Worm (Caenorhabditis elegans) whole organism, young adult: ENCODE results near the gene R11E3.1.
A peak's percentile ranks its signal among the peaks of the same experiment; 100 is the strongest.

Experiments
- B0019.2 ChIP-seq: fragments of 200-800 bp; sonication (Bioruptor generic); conservative IDR thresholded peaks from 2 replicates; pipeline ENCODE4 v1.3.6; 2022; ENCODE audit warnings: missing genetic modification reagents, missing genetic modification characterization, missing compliant biosample characterization
- F33H1.4 ChIP-seq: fragments of 200-800 bp; sonication (Bioruptor generic); IDR thresholded peaks from 2 replicates; pipeline ENCODE4 v1.3.6; 2022; ENCODE audit warnings: missing genetic modification reagents, missing genetic modification characterization, missing compliant biosample characterization
- F49E8.2 ChIP-seq: sonication (generic microtip); optimal IDR thresholded peaks from 3 replicates; lab custom pipeline; 2017; ENCODE audit warnings: missing genetic modification characterization, mild to moderate bottlenecking, missing compliant biosample characterization, antibody characterized with exemption, moderate library complexity; ENCODE audit not compliant: insufficient read depth
- F57A8.1 ChIP-seq: fragments of 200-800 bp; sonication (Bioruptor generic); optimal IDR thresholded peaks from 2 replicates; lab custom pipeline; 2018; ENCODE audit warnings: mild to moderate bottlenecking, missing genetic modification characterization, moderate library complexity, missing compliant biosample characterization
- ama-1 ChIP-seq, 3 experiments: fragments of 150-350 bp in 1 of 3; sonication (generic microtip) in 2 of 3; optimal IDR thresholded peaks; 2 replicates each; lab custom pipeline; 2014 to 2018; ENCODE audit warnings: missing biosample characterization in 2 of 3, missing genetic modification characterization in 2 of 3, missing genetic modification reagents in 2 of 3
- aptf-3 ChIP-seq: fragments of 200-800 bp; sonication (Bioruptor generic); IDR thresholded peaks from 2 replicates; pipeline ENCODE4 v1.3.6; 2022; ENCODE audit warnings: missing genetic modification characterization, missing compliant biosample characterization
- atf-7 ChIP-seq: sonication (generic microtip); optimal IDR thresholded peaks from 2 replicates; lab custom pipeline; 2017; ENCODE audit warnings: mild to moderate bottlenecking, missing genetic modification characterization, missing compliant biosample characterization
- attf-6 ChIP-seq: fragments of 200-800 bp; sonication (Bioruptor generic); IDR thresholded peaks from 2 replicates; pipeline ENCODE4 v1.3.6; 2022; ENCODE audit warnings: missing genetic modification reagents, missing genetic modification characterization, missing compliant biosample characterization
- cebp-2 ChIP-seq: fragments of 200-800 bp; sonication (Bioruptor generic); IDR thresholded peaks from 2 replicates; pipeline ENCODE4 v1.3.6; 2022; ENCODE audit warnings: missing genetic modification characterization, missing compliant biosample characterization
- ceh-40 ChIP-seq: fragments of 200-800 bp; sonication (Bioruptor generic); IDR thresholded peaks from 2 replicates; pipeline ENCODE4 v1.3.6; 2022; ENCODE audit warnings: missing genetic modification characterization, missing compliant biosample characterization
- ceh-58 ChIP-seq: fragments of 200-800 bp; sonication (Bioruptor generic); IDR thresholded peaks from 2 replicates; pipeline ENCODE4 v1.3.6; 2022; ENCODE audit warnings: missing genetic modification characterization, missing compliant biosample characterization
- ceh-79 ChIP-seq: sonication (generic microtip); optimal IDR thresholded peaks from 2 replicates; lab custom pipeline; 2017; ENCODE audit warnings: mild to moderate bottlenecking, missing genetic modification characterization, missing compliant biosample characterization
- ceh-91 ChIP-seq: fragments of 200-800 bp; sonication (Bioruptor generic); IDR thresholded peaks from 2 replicates; pipeline ENCODE4 v1.3.6; 2022; ENCODE audit warnings: missing genetic modification reagents, missing genetic modification characterization, missing compliant biosample characterization
- egl-18 ChIP-seq: fragments of 200-800 bp; sonication (Bioruptor generic); IDR thresholded peaks from 2 replicates; pipeline ENCODE4 v1.3.6; 2022; ENCODE audit warnings: missing genetic modification reagents, missing genetic modification characterization, missing compliant biosample characterization
- egl-44 ChIP-seq: fragments of 200-800 bp; sonication (Bioruptor generic); IDR thresholded peaks from 2 replicates; pipeline ENCODE4 v1.3.6; 2022; ENCODE audit warnings: missing genetic modification reagents, missing genetic modification characterization, missing compliant biosample characterization
- egrh-3 ChIP-seq: fragments of 200-800 bp; sonication (Bioruptor generic); IDR thresholded peaks from 2 replicates; pipeline ENCODE4 v1.3.6; 2022; ENCODE audit warnings: missing genetic modification reagents, missing genetic modification characterization, missing compliant biosample characterization
- fkh-3 ChIP-seq: sonication (generic microtip); optimal IDR thresholded peaks from 2 replicates; lab custom pipeline; 2016; ENCODE audit warnings: mild to moderate bottlenecking, missing genetic modification characterization, missing compliant biosample characterization
- hlh-26 ChIP-seq: fragments of 200-800 bp; sonication (Bioruptor generic); conservative IDR thresholded peaks from 2 replicates; pipeline ENCODE4 v1.3.6; 2022; ENCODE audit warnings: missing genetic modification reagents, missing genetic modification characterization, missing compliant biosample characterization
- hsf-1 ChIP-seq: fragments of 200-800 bp; sonication (Bioruptor generic); IDR thresholded peaks from 2 replicates; pipeline ENCODE4 v1.3.6; 2022; ENCODE audit warnings: missing genetic modification reagents, missing genetic modification characterization, missing compliant biosample characterization
- lin-26 ChIP-seq: fragments of 200-800 bp; sonication (Bioruptor generic); IDR thresholded peaks from 2 replicates; pipeline ENCODE4 v1.3.6; 2022; ENCODE audit warnings: missing genetic modification reagents, missing genetic modification characterization, missing compliant biosample characterization
- lin-54 ChIP-seq: fragments of 200-800 bp; sonication (Bioruptor generic); optimal IDR thresholded peaks from 2 replicates; lab custom pipeline; 2018; ENCODE audit warnings: mild to moderate bottlenecking, missing genetic modification characterization, missing compliant biosample characterization
- madf-3 ChIP-seq: fragments of 200-800 bp; sonication (Bioruptor generic); IDR thresholded peaks from 2 replicates; pipeline ENCODE4 v1.3.6; 2022; ENCODE audit warnings: missing genetic modification reagents, missing genetic modification characterization, missing compliant biosample characterization
- madf-6 ChIP-seq: fragments of 200-800 bp; sonication (Bioruptor generic); IDR thresholded peaks from 2 replicates; pipeline ENCODE4 v1.3.6; 2022; ENCODE audit warnings: missing genetic modification reagents, missing genetic modification characterization, missing compliant biosample characterization
- mcd-1 ChIP-seq: fragments of 200-800 bp; sonication (Bioruptor generic); IDR thresholded peaks from 2 replicates; pipeline ENCODE4 v1.3.6; 2022; ENCODE audit warnings: missing genetic modification reagents, missing genetic modification characterization, missing compliant biosample characterization
- mes-4 ChIP-seq: sonication (generic microtip); optimal IDR thresholded peaks from 2 replicates; lab custom pipeline; 2016; ENCODE audit warnings: missing genotype, missing genetic modification characterization, missing compliant biosample characterization
- nfya-1 ChIP-seq: sonication (generic microtip); optimal IDR thresholded peaks from 2 replicates; lab custom pipeline; 2017; ENCODE audit warnings: antibody characterized with exemption, missing compliant biosample characterization, missing genetic modification characterization, borderline replicate concordance; ENCODE audit not compliant: insufficient read depth
- nhr-120 ChIP-seq: fragments of 200-800 bp; sonication (Bioruptor generic); IDR thresholded peaks from 2 replicates; pipeline ENCODE4 v1.3.6; 2022; ENCODE audit warnings: missing genetic modification characterization, missing compliant biosample characterization
- sea-2 ChIP-seq: fragments of 200-800 bp; sonication (Bioruptor generic); IDR thresholded peaks from 2 replicates; pipeline ENCODE4 v1.3.6; 2022; ENCODE audit warnings: missing genetic modification characterization, missing compliant biosample characterization
- snpc-1.1 ChIP-seq: sonication (generic microtip); optimal IDR thresholded peaks from 2 replicates; lab custom pipeline; 2017; ENCODE audit warnings: missing genetic modification characterization, mild to moderate bottlenecking, missing compliant biosample characterization, antibody characterized with exemption, moderate library complexity, missing genotype, missing genetic modification reagents; ENCODE audit not compliant: insufficient read depth
- snpc-1.3 ChIP-seq: sonication (generic microtip); optimal IDR thresholded peaks from 2 replicates; lab custom pipeline; 2017; ENCODE audit warnings: missing genetic modification characterization, mild to moderate bottlenecking, missing compliant biosample characterization, antibody characterized with exemption, moderate library complexity, missing genotype, missing genetic modification reagents; ENCODE audit not compliant: insufficient read depth
- somi-1 ChIP-seq: fragments of 200-800 bp; sonication (Bioruptor generic); optimal IDR thresholded peaks from 2 replicates; lab custom pipeline; 2018; ENCODE audit warnings: mild to moderate bottlenecking, missing genetic modification characterization, missing compliant biosample characterization
- tbp1 ChIP-seq: fragments of 200-800 bp; sonication (Bioruptor generic); optimal IDR thresholded peaks from 2 replicates; lab custom pipeline; 2018; ENCODE audit warnings: mild to moderate bottlenecking, missing genetic modification characterization, missing compliant biosample characterization
- tlf-1 ChIP-seq: fragments of 200-800 bp; sonication (Bioruptor generic); optimal IDR thresholded peaks from 2 replicates; lab custom pipeline; 2018; ENCODE audit warnings: mild to moderate bottlenecking, missing genetic modification characterization, missing compliant biosample characterization
- ztf-25 ChIP-seq: fragments of 200-800 bp; sonication (Bioruptor generic); IDR thresholded peaks from 2 replicates; pipeline ENCODE4 v1.3.6; 2022; ENCODE audit warnings: missing genetic modification reagents, missing genetic modification characterization, missing compliant biosample characterization
- ztf-6 ChIP-seq: fragments of 200-800 bp; sonication (Bioruptor generic); IDR thresholded peaks from 2 replicates; pipeline ENCODE4 v1.3.6; 2022; ENCODE audit warnings: missing genetic modification reagents, missing genetic modification characterization, missing compliant biosample characterization

Gene R11E3.1

DNA sequence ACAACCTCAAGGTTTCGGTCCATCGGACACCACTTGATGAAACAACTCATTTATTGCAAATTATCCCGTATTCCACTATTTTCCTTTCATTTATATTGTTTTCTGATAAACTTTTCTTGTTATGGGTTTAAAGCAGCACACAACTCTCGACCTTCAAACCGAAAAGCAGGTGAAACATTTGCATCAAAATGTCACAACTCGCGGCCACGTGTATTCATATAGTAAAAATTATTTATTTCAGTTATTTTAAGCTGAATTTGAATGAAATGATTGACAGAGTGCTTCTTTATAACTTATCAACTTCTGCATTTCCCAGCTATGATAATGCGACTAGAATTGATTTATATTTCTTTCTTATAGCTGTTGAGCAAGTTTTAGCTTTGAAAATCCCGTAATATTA lies 22.3 kb downstream of the R11E3.1 start, which contains the start of gene srw-95 (continued):
- peak; percentile 19 for TF ChIP-seq snpc-1.3 (tag; lab: Kevin White, UChicago)
- no peak for TF ChIP-seq F57A8.1
- no peak for TF ChIP-seq F33H1.4 (GFP tag; lab: Robert Waterston, UW)
- TF ChIP-seq mcd-1 (GFP tag; lab: Robert Waterston, UW) = peak; percentile 28; the same call in 1 of the 2 replicates
- TF ChIP-seq ceh-40 (GFP tag; lab: Robert Waterston, UW) = no peak
- TF ChIP-seq ama-1 (optimal IDR thresholded peaks at IDR 0.05; lab: Kevin White, UChicago) = no peak
- TF ChIP-seq ama-1 (GFP tag; optimal IDR thresholded peaks at IDR 0.05; lab: Kevin White, UChicago) = no peak
- 0 out of 2 replicates have a peak, but pooled peaks have one; percentile 53 for TF ChIP-seq attf-6 (GFP tag; lab: Robert Waterston, UW)
- TF ChIP-seq madf-3 (GFP tag; lab: Robert Waterston, UW) = 0 out of 2 replicates have a peak, but pooled peaks have one; percentile 71
- TF ChIP-seq egl-44 (GFP tag; lab: Robert Waterston, UW) = no peak
- peak; percentile 24 for TF ChIP-seq snpc-1.1 (tag; lab: Kevin White, UChicago)
- TF ChIP-seq ceh-91 (GFP tag; lab: Robert Waterston, UW) = no peak
- peak; percentile 38 for TF ChIP-seq tbp1
- TF ChIP-seq ztf-6 (GFP tag; lab: Robert Waterston, UW) = no peak
- no peak for TF ChIP-seq nhr-120 (GFP tag; lab: Robert Waterston, UW)
- TF ChIP-seq fkh-3 (tag; lab: Kevin White, UChicago) = no peak
- 0 out of 2 replicates have a peak, but pooled peaks have one; percentile 18 for TF ChIP-seq lin-26 (GFP tag; lab: Robert Waterston, UW)
- no peak for TF ChIP-seq mes-4 (tag; lab: Kevin White, UChicago)
- TF ChIP-seq aptf-3 (GFP tag; lab: Robert Waterston, UW) = no peak
- no peak for TF ChIP-seq tlf-1 (GFP tag; lab: Kevin White, UChicago)
- no peak for TF ChIP-seq hsf-1 (GFP tag; lab: Robert Waterston, UW)
- TF ChIP-seq egrh-3 (GFP tag; lab: Robert Waterston, UW) = no peak
- TF ChIP-seq cebp-2 (GFP tag; lab: Robert Waterston, UW) = no peak
- TF ChIP-seq hlh-26 (GFP tag; lab: Robert Waterston, UW) = no peak
- no peak for TF ChIP-seq ceh-58 (GFP tag; lab: Robert Waterston, UW)
- peak; percentile 9 for TF ChIP-seq atf-7 (tag; lab: Kevin White, UChicago)
- no peak for TF ChIP-seq nfya-1 (tag; lab: Kevin White, UChicago)
- TF ChIP-seq sea-2 (GFP tag; lab: Robert Waterston, UW) = no peak
- TF ChIP-seq madf-6 (GFP tag; lab: Robert Waterston, UW) = peak; percentile 45; the same call in 1 of the 2 replicates
- TF ChIP-seq egl-18 (GFP tag; lab: Robert Waterston, UW) = no peak
- 0 out of 2 replicates have a peak, but pooled peaks have one; percentile 20 for TF ChIP-seq ztf-25 (GFP tag; lab: Robert Waterston, UW)
- TF ChIP-seq B0019.2 (GFP tag; lab: Robert Waterston, UW) = no peak
- TF ChIP-seq F49E8.2 (tag; lab: Kevin White, UChicago) = peak; percentile 59
- TF ChIP-seq lin-54 (GFP tag; lab: Kevin White, UChicago) = peak; percentile 9

DNA sequence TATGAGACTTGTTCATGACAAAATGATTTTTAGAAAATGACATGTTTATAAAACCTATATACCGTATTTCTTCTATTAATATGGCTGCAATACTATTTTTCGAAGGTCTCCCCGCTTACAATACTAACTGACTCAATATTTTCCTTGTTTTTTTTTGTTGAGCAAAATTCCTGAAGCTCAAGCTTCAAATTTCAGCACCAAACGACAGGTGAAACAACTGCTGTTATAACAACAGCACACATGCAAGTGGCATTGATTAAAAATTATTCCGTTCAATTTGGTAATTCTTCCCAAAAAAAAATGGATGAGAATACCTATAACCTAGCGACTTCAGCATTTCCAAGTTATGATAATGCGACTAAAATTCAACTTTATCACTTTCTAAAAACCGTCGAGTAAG lies 24.6 kb downstream of the R11E3.1 start, which contains the start of gene srw-94:
srw-94 (plus strand) TSS at position 301 of the 400 bp plus-strand sequence.
- no peak for TF ChIP-seq B0019.2 (GFP tag; lab: Robert Waterston, UW)
- TF ChIP-seq mes-4 (tag; lab: Kevin White, UChicago) = no peak
- no peak for TF ChIP-seq somi-1 (GFP tag; lab: Kevin White, UChicago)
- no peak for TF ChIP-seq ceh-79 (tag; lab: Kevin White, UChicago)
